Fruit fly (Drosophila melanogaster): Measurements from ENCODE around the gene loh.

The loh gene

dm6 chr2L:10474268-10474678 lies 31.9 kb downstream of the loh start, which contains the start of gene RluA-1 (continued):
- TF ChIP-seq Hr51 (GFP tag; optimal IDR thresholded peaks at IDR 0.05) (peak; percentile 97 to 100), grau (tag; optimal IDR thresholded peaks at IDR 0.05) (peak; percentile 99), Nf-YB (GFP tag; optimal IDR thresholded peaks at IDR 0.05) (peak; percentile 91), CG17328 (GFP tag; IDR thresholded peaks at IDR 0.05) (peak; percentile 100), CG7372 (GFP tag; IDR thresholded peaks at IDR 0.05) (peak; percentile 98), zfh2 (GFP tag; optimal IDR thresholded peaks at IDR 0.05) (peak; percentile 85), Rx (GFP tag; IDR thresholded peaks at IDR 0.05) (peak; percentile 98), bsh (GFP tag; optimal IDR thresholded peaks at IDR 0.05) (peak; percentile 94 to 100), Six4 (GFP tag; optimal IDR thresholded peaks at IDR 0.05) (peak; percentile 98), sens (GFP tag) (peak; percentile 99), Pdp1 (GFP tag; optimal IDR thresholded peaks at IDR 0.05) (peak; percentile 95 to 96), CG15011 (GFP tag; optimal IDR thresholded peaks at IDR 0.05) (peak; percentile 98), CoRest (tag; optimal IDR thresholded peaks at IDR 0.05) (peak; percentile 100), CG17802 (tag; optimal IDR thresholded peaks at IDR 0.05) (peak; percentile 94), CG1529 (GFP tag; optimal IDR thresholded peaks at IDR 0.05) (peak; percentile 99), CG18764 (GFP tag; optimal IDR thresholded peaks at IDR 0.05) (peak; percentile 98), zf30C (GFP tag; optimal IDR thresholded peaks at IDR 0.05) (peak; percentile 38), her (GFP tag; optimal IDR thresholded peaks at IDR 0.05) (peak; percentile 83), sens-2 (GFP tag; IDR thresholded peaks at IDR 0.05) (peak; percentile 98), Taf1 (GFP tag; IDR thresholded peaks at IDR 0.05) (peak; percentile 93), Sry-β (GFP tag; optimal IDR thresholded peaks at IDR 0.05) (peak; percentile 79), CG3838 (GFP tag; optimal IDR thresholded peaks at IDR 0.05) (peak; percentile 96), Drgx (GFP tag; IDR thresholded peaks at IDR 0.05) (peak; percentile 99), ssp (GFP tag; IDR thresholded peaks at IDR 0.05) (peak; percentile 95), CG4282 (GFP tag; optimal IDR thresholded peaks at IDR 0.05) (peak; percentile 93), luna (GFP tag; optimal IDR thresholded peaks at IDR 0.05) (no peak), bbx (GFP tag; IDR thresholded peaks at IDR 0.05; ENCODE audit: partially characterized antibody) (peak; percentile 52; the same call in 1 of the 2 replicates), dati (GFP tag; IDR thresholded peaks at IDR 0.05) (peak; percentile 98), tgo (GFP tag; IDR thresholded peaks at IDR 0.05) (peak; percentile 100), Poxn (GFP tag; IDR thresholded peaks at IDR 0.05) (peak; percentile 92), pzg (GFP tag; optimal IDR thresholded peaks at IDR 0.05) (peak; percentile 26), ato (GFP tag; IDR thresholded peaks at IDR 0.05; ENCODE audit: partially characterized antibody) (peak; percentile 65), CG15269 (tag; optimal IDR thresholded peaks at IDR 0.05) (peak; percentile 100), CG10321 (GFP tag; IDR thresholded peaks at IDR 0.05) (peak; percentile 91), sr (GFP tag; IDR thresholded peaks at IDR 0.05) (peak; percentile 91), Neu2 (GFP tag; optimal IDR thresholded peaks at IDR 0.05; ENCODE audit: borderline replicate concordance) (no peak), dmrt11E (tag; optimal IDR thresholded peaks at IDR 0.05) (peak; percentile 100), dmrt99B (tag; optimal IDR thresholded peaks at IDR 0.05) (peak; percentile 99), MTF-1 (GFP tag; optimal IDR thresholded peaks at IDR 0.05; ENCODE audit: borderline replicate concordance) (peak; percentile 99), CG7839 (tag; optimal IDR thresholded peaks at IDR 0.05) (peak; percentile 99), CG12299 (tag; optimal IDR thresholded peaks at IDR 0.05) (peak; percentile 99), dysf (GFP tag; IDR thresholded peaks at IDR 0.05) (peak; percentile 100), CG6791 (GFP tag; IDR thresholded peaks at IDR 0.05; ENCODE audit: partially characterized antibody) (0 out of 3 replicates have a peak, but pooled peaks have one; percentile 20), ftz-f1 (GFP tag; optimal IDR thresholded peaks at IDR 0.05) (peak; percentile 86), Ssrp (tag; optimal IDR thresholded peaks at IDR 0.05) (peak; percentile 100), CG33213 (GFP tag; optimal IDR thresholded peaks at IDR 0.05) (peak; percentile 96), crc (GFP tag; optimal IDR thresholded peaks at IDR 0.05) (peak; percentile 38), CG17912 (GFP tag; optimal IDR thresholded peaks at IDR 0.05) (peak; percentile 98), bigmax (GFP tag; optimal IDR thresholded peaks at IDR 0.05) (peak; percentile 80), Stat92E (GFP tag; optimal IDR thresholded peaks at IDR 0.05) (peak in 1 of 3 experiments; percentile 98)
